Worm (Caenorhabditis elegans) whole organism, L3 larva: Measurements from ENCODE around the gene nmur-1.
A peak's percentile ranks its signal among the peaks of the same experiment; 100 is the strongest.

Experiments used
- ceh-82 ChIP-seq: fragments of 150-350 bp; optimal IDR thresholded peaks from 2 replicates; lab custom pipeline; 2014; ENCODE audit warnings: missing biosample characterization, missing genetic modification characterization
- elt-2 ChIP-seq: sonication (generic microtip); optimal IDR thresholded peaks from 2 replicates; lab custom pipeline; 2016; ENCODE audit warnings: missing genetic modification reagents, mild to moderate bottlenecking, missing genetic modification characterization, missing compliant biosample characterization
- mdl-1 ChIP-seq: fragments of 150-350 bp; optimal IDR thresholded peaks from 2 replicates; lab custom pipeline; 2014; ENCODE audit warnings: missing biosample characterization, missing genetic modification characterization
- nfya-1 ChIP-seq: sonication (generic microtip); optimal IDR thresholded peaks from 2 replicates; lab custom pipeline; 2017; ENCODE audit warnings: missing genetic modification characterization, mild to moderate bottlenecking, missing compliant biosample characterization, antibody characterized with exemption, moderate library complexity; ENCODE audit not compliant: insufficient read depth

ce11 chrX:8971461-8971860 is 9.3 kb upstream of the nmur-1 start:
- peak; percentile 13 for TF ChIP-seq elt-2 (tag; lab: Kevin White, UChicago)
- peak; percentile 25 for TF ChIP-seq nfya-1 (tag; lab: Kevin White, UChicago)
- TF ChIP-seq ceh-82 (tag; lab: Kevin White, UChicago), result no peak
- TF ChIP-seq mdl-1 (tag; lab: Kevin White, UChicago), result no peak
